Fruit fly (Drosophila melanogaster): ENCODE data around the gene Atet.

The Atet gene

DNA sequence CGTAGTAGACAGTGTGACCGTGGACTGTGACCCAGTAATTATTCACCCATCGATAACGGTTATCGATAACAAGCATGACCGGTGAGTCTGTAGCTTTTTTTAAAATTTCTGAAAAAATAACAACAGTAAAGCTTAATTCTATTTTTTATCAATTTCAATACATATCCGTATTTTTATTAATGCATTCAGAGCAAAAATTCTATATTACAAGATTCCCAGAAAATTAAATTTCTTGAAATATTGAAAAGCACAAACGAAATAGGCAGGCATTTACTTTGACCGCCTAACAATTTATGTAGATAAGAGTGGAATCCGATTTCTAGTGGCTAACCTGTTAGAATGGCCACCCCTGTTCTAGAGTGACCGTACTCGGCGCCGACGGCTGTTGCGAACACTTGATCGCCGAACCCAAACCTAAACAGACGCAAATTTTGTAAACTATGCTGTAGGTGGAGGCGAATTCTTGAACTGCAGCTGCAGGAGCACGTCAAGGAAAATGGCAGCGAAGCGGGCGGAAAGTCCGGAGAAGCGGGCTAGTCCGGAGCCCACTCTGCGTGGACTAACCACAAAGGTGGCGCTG, 60.2 kb downstream of the Atet start, which contains the start of gene CG3652 (continued):
- TF ChIP-seq tgo (GFP tag; IDR thresholded peaks at IDR 0.05) (no peak), CG3163 (GFP tag; optimal IDR thresholded peaks at IDR 0.05) (no peak), CG31365 (tag; optimal IDR thresholded peaks at IDR 0.05) (no peak), Ada2b (GFP tag; IDR thresholded peaks at IDR 0.05) (no peak), CG4404 (GFP tag; IDR thresholded peaks at IDR 0.05) (no peak), CG6765 (GFP tag; optimal IDR thresholded peaks at IDR 0.05) (no peak), lilli (GFP tag; optimal IDR thresholded peaks at IDR 0.05) (peak; percentile 61), CG10462 (GFP tag; optimal IDR thresholded peaks at IDR 0.05) (no peak), cg (GFP tag; optimal IDR thresholded peaks at IDR 0.05) (no peak), dati (GFP tag; IDR thresholded peaks at IDR 0.05) (no peak), ara (GFP tag; IDR thresholded peaks at IDR 0.05) (no peak), Eip74EF (GFP tag; optimal IDR thresholded peaks at IDR 0.05) (no peak), CG1529 (GFP tag; optimal IDR thresholded peaks at IDR 0.05) (no peak), sc (optimal IDR thresholded peaks at IDR 0.05) (no peak), sc (GFP tag; optimal IDR thresholded peaks at IDR 0.05) (no peak), Kr (GFP tag; optimal IDR thresholded peaks at IDR 0.05) (no peak), ranshi (GFP tag; IDR thresholded peaks at IDR 0.05) (no peak), CG12769 (tag; optimal IDR thresholded peaks at IDR 0.05) (no peak), toy (GFP tag; IDR thresholded peaks at IDR 0.05) (no peak), CG18764 (GFP tag; optimal IDR thresholded peaks at IDR 0.05) (no peak), pnt (GFP tag; optimal IDR thresholded peaks at IDR 0.05) (peak; percentile 34), CG12659 (GFP tag; optimal IDR thresholded peaks at IDR 0.05) (peak; percentile 70), run (tag; optimal IDR thresholded peaks at IDR 0.05) (no peak), gsb-n (tag; optimal IDR thresholded peaks at IDR 0.05) (no peak), CG8388 (GFP tag; optimal IDR thresholded peaks at IDR 0.05) (no peak), sd (tag; optimal IDR thresholded peaks at IDR 0.05) (no peak), Poxn (GFP tag; IDR thresholded peaks at IDR 0.05) (no peak), ato (GFP tag; IDR thresholded peaks at IDR 0.05; ENCODE audit: partially characterized antibody) (no peak), CG5245 (GFP tag; optimal IDR thresholded peaks at IDR 0.05) (peak; percentile 0), BEAF-32 (GFP tag; optimal IDR thresholded peaks at IDR 0.05) (peak; percentile 80), CG2199 (GFP tag; IDR thresholded peaks at IDR 0.05) (no peak), gce (GFP tag; IDR thresholded peaks at IDR 0.05) (no peak), CG7786 (GFP tag; optimal IDR thresholded peaks at IDR 0.05) (peak; percentile 23), CG1832 (GFP tag; optimal IDR thresholded peaks at IDR 0.05) (no peak), Sox100B (GFP tag; optimal IDR thresholded peaks at IDR 0.05) (no peak), Oli (tag; optimal IDR thresholded peaks at IDR 0.05) (no peak), CG10209 (GFP tag; optimal IDR thresholded peaks at IDR 0.05) (no peak), Bteb2 (GFP tag; optimal IDR thresholded peaks at IDR 0.05) (peak; percentile 14), lbe (GFP tag; optimal IDR thresholded peaks at IDR 0.05) (no peak), Six4 (GFP tag; optimal IDR thresholded peaks at IDR 0.05) (no peak), Ssrp (tag; optimal IDR thresholded peaks at IDR 0.05) (peak; percentile 11), wek (GFP tag; optimal IDR thresholded peaks at IDR 0.05) (no peak), CG1233 (GFP tag; optimal IDR thresholded peaks at IDR 0.05) (no peak), Atf3 (GFP tag; optimal IDR thresholded peaks at IDR 0.05) (peak; percentile 26), CG2120 (GFP tag; optimal IDR thresholded peaks at IDR 0.05) (peak; percentile 64), jumu (GFP tag; optimal IDR thresholded peaks at IDR 0.05) (peak; percentile 30), pb (GFP tag; optimal IDR thresholded peaks at IDR 0.05) (no peak), Rfx (GFP tag; IDR thresholded peaks at IDR 0.05) (no peak; the same call in 1 of the 2 replicates), D (optimal IDR thresholded peaks at IDR 0.05) (no peak), D (GFP tag; optimal IDR thresholded peaks at IDR 0.05) (no peak), Hey (tag; optimal IDR thresholded peaks at IDR 0.05) (no peak), pho (GFP tag; optimal IDR thresholded peaks at IDR 0.05) (peak; percentile 37)

Measured in whole organism, embryonic.